Fruit fly (Drosophila melanogaster): ENCODE data around the gene Klp3A.

Gene Klp3A

dm6 chrX:2593753-2594096 is 10.1 kb downstream of the Klp3A start (continued):
- TF ChIP-seq E2f1 (GFP tag; IDR thresholded peaks at IDR 0.05) (peak; percentile 94), C15 (GFP tag; IDR thresholded peaks at IDR 0.05) (peak; percentile 67; the same call in 1 of the 3 replicates), tup (GFP tag; optimal IDR thresholded peaks at IDR 0.05) (peak; percentile 74), Awh (GFP tag; IDR thresholded peaks at IDR 0.05) (peak; percentile 92), CG3995 (GFP tag; optimal IDR thresholded peaks at IDR 0.05) (peak; percentile 75), CG2116 (GFP tag; optimal IDR thresholded peaks at IDR 0.05) (peak; percentile 23), CG10543 (GFP tag; optimal IDR thresholded peaks at IDR 0.05) (peak; percentile 79), Aef1 (GFP tag; IDR thresholded peaks at IDR 0.05) (peak; percentile 95), slou (GFP tag; optimal IDR thresholded peaks at IDR 0.05) (peak; percentile 79), cato (GFP tag; optimal IDR thresholded peaks at IDR 0.05; ENCODE audit: borderline replicate concordance) (peak; percentile 75), tna (GFP tag; IDR thresholded peaks at IDR 0.05; ENCODE audit: partially characterized antibody) (no peak), CG10366 (GFP tag; IDR thresholded peaks at IDR 0.05) (peak; percentile 93), vnd (GFP tag; IDR thresholded peaks at IDR 0.05; ENCODE audit: partially characterized antibody) (peak; percentile 55; the same call in 2 of the 3 replicates), exex (tag; optimal IDR thresholded peaks at IDR 0.05) (peak; percentile 83), Fer2 (tag; optimal IDR thresholded peaks at IDR 0.05) (peak; percentile 52), H2.0 (GFP tag; IDR thresholded peaks at IDR 0.05) (peak; percentile 94), CG30431 (GFP tag; optimal IDR thresholded peaks at IDR 0.05) (peak; percentile 85), bab2 (GFP tag; optimal IDR thresholded peaks at IDR 0.05) (peak; percentile 90), CG8944 (GFP tag; optimal IDR thresholded peaks at IDR 0.05) (peak; percentile 91), CG18011 (GFP tag; optimal IDR thresholded peaks at IDR 0.05) (peak; percentile 71), HHEX (GFP tag; optimal IDR thresholded peaks at IDR 0.05) (peak; percentile 92), CG6765 (GFP tag; optimal IDR thresholded peaks at IDR 0.05) (peak; percentile 85), CrebB (tag; optimal IDR thresholded peaks at IDR 0.05) (peak; percentile 84), MBD-R2 (GFP tag; IDR thresholded peaks at IDR 0.05) (peak; percentile 88), chif (GFP tag; optimal IDR thresholded peaks at IDR 0.05) (peak; percentile 86 to 87), trh (GFP tag; optimal IDR thresholded peaks at IDR 0.05) (peak; percentile 63), CG17912 (GFP tag; optimal IDR thresholded peaks at IDR 0.05) (no peak), usp (GFP tag; optimal IDR thresholded peaks at IDR 0.05) (no peak), tin (GFP tag; optimal IDR thresholded peaks at IDR 0.05) (peak; percentile 90), Doc3 (GFP tag; IDR thresholded peaks at IDR 0.05; ENCODE audit: partially characterized antibody) (no peak), CG17802 (tag; optimal IDR thresholded peaks at IDR 0.05) (peak; percentile 53), pum (GFP tag; optimal IDR thresholded peaks at IDR 0.05) (peak; percentile 90), CG15601 (tag; optimal IDR thresholded peaks at IDR 0.05) (peak; percentile 25), Hand (GFP tag; optimal IDR thresholded peaks at IDR 0.05) (peak; percentile 92), HLH4C (GFP tag; IDR thresholded peaks at IDR 0.05; ENCODE audit: partially characterized antibody) (no peak), CG7786 (GFP tag; optimal IDR thresholded peaks at IDR 0.05) (peak; percentile 95), CG8281 (tag; optimal IDR thresholded peaks at IDR 0.05) (peak; percentile 62), vfl (GFP tag; optimal IDR thresholded peaks at IDR 0.05) (peak; percentile 84), CG3726 (GFP tag; IDR thresholded peaks at IDR 0.05) (peak; percentile 87), Xbp1 (GFP tag; optimal IDR thresholded peaks at IDR 0.05) (peak; percentile 92), CG31441 (GFP tag; IDR thresholded peaks at IDR 0.05) (peak; percentile 84; the same call in 1 of the 2 replicates), Ssrp (tag; optimal IDR thresholded peaks at IDR 0.05) (peak; percentile 77), HmgD (GFP tag; optimal IDR thresholded peaks at IDR 0.05) (peak; percentile 74), tap (tag; optimal IDR thresholded peaks at IDR 0.05) (peak; percentile 86), TFAM (GFP tag; optimal IDR thresholded peaks at IDR 0.05) (no peak), CG15696 (tag; optimal IDR thresholded peaks at IDR 0.05) (peak; percentile 69), Taf1 (GFP tag; IDR thresholded peaks at IDR 0.05) (peak; percentile 94), so (GFP tag; IDR thresholded peaks at IDR 0.05) (peak; percentile 94), CG7556 (GFP tag; optimal IDR thresholded peaks at IDR 0.05) (peak; percentile 83), CG17385 (GFP tag; optimal IDR thresholded peaks at IDR 0.05) (peak; percentile 85), CG10321 (GFP tag; IDR thresholded peaks at IDR 0.05) (peak; percentile 66)

Measured in whole organism, embryonic.